Worm (Caenorhabditis elegans) whole organism, early embryonic: ENCODE data around the gene F59E12.1.
A peak's percentile ranks its signal among the peaks of the same experiment; 100 is the strongest.

Experiments used
- B0310.2 ChIP-seq: sonication (generic microtip); optimal IDR thresholded peaks from 2 replicates; lab custom pipeline; 2016; ENCODE audit warnings: mild to moderate bottlenecking, missing genetic modification characterization, missing compliant biosample characterization
- F13C5.2 ChIP-seq: sonication (generic microtip); optimal IDR thresholded peaks from 2 replicates; lab custom pipeline; 2017; ENCODE audit warnings: mild to moderate bottlenecking, missing genetic modification characterization, inconsistent platforms, missing compliant biosample characterization
- aly-1 ChIP-seq: sonication (generic microtip); optimal IDR thresholded peaks from 2 replicates; lab custom pipeline; 2016; ENCODE audit warnings: missing genetic modification characterization, missing compliant biosample characterization
- ama-1 ChIP-seq: fragments of 150-350 bp; optimal IDR thresholded peaks from 2 replicates; lab custom pipeline; 2014
- ceh-13 ChIP-seq: fragments of 200-800 bp; sonication (Bioruptor generic); optimal IDR thresholded peaks from 2 replicates; lab custom pipeline; 2018; ENCODE audit warnings: mild to moderate bottlenecking, missing genetic modification characterization, missing compliant biosample characterization
- ceh-36 ChIP-seq: sonication (generic microtip); optimal IDR thresholded peaks from 2 replicates; lab custom pipeline; 2016; ENCODE audit warnings: missing genetic modification characterization, inconsistent platforms, missing compliant biosample characterization
- ets-7 ChIP-seq: sonication (generic microtip); optimal IDR thresholded peaks from 2 replicates; lab custom pipeline; 2016; ENCODE audit warnings: missing genotype, missing genetic modification characterization, missing compliant biosample characterization
- flt-1 ChIP-seq: fragments of 200-800 bp; sonication (Bioruptor generic); IDR thresholded peaks from 2 replicates; pipeline ENCODE4 v1.3.6; 2022; ENCODE audit warnings: missing genetic modification characterization, missing compliant biosample characterization
- hmbx-1 ChIP-seq: sonication (generic microtip); optimal IDR thresholded peaks from 2 replicates; lab custom pipeline; 2016; ENCODE audit warnings: mild to moderate bottlenecking, missing genetic modification characterization, missing compliant biosample characterization
- hmg-4 ChIP-seq: fragments of 200-800 bp; sonication (Bioruptor generic); optimal IDR thresholded peaks from 2 replicates; lab custom pipeline; 2018; ENCODE audit warnings: mild to moderate bottlenecking, missing genetic modification characterization, missing compliant biosample characterization
- hnd-1 ChIP-seq: sonication (generic microtip); optimal IDR thresholded peaks from 2 replicates; lab custom pipeline; 2016; ENCODE audit warnings: missing genetic modification characterization, missing compliant biosample characterization
- pes-1 ChIP-seq: fragments of 200-800 bp; sonication (Bioruptor generic); IDR thresholded peaks from 2 replicates; pipeline ENCODE4 v1.3.6; 2022; ENCODE audit warnings: missing genetic modification reagents, missing genetic modification characterization, missing compliant biosample characterization
- scrt-1 ChIP-seq: fragments of 200-800 bp; sonication (Bioruptor generic); IDR thresholded peaks from 2 replicates; pipeline ENCODE4 v1.3.6; 2022; ENCODE audit warnings: missing genetic modification characterization, missing compliant biosample characterization
- sea-1 ChIP-seq: fragments of 200-800 bp; sonication (Bioruptor generic); conservative IDR thresholded peaks from 2 replicates; pipeline ENCODE4 v1.3.6; 2022; ENCODE audit warnings: missing genetic modification characterization, missing compliant biosample characterization
- tbx-11 ChIP-seq: fragments of 200-800 bp; sonication (Bioruptor generic); IDR thresholded peaks from 2 replicates; pipeline ENCODE4 v1.3.6; 2022; ENCODE audit warnings: missing genetic modification characterization, missing compliant biosample characterization
- tbx-37 ChIP-seq: fragments of 200-800 bp; sonication (Bioruptor generic); conservative IDR thresholded peaks from 2 replicates; pipeline ENCODE4 v1.3.6; 2022; ENCODE audit warnings: missing genetic modification reagents, missing genetic modification characterization, missing compliant biosample characterization
- tra-4 ChIP-seq: sonication (generic microtip); optimal IDR thresholded peaks from 2 replicates; lab custom pipeline; 2017; ENCODE audit warnings: missing genetic modification characterization, missing compliant biosample characterization

Gene F59E12.1

ce11 chrII:5652334-5652733 is 2.0 kb upstream of the F59E12.1 start, which contains the start of gene bli-2:
bli-2 (minus strand) TSS chrII:5652434.
- TF ChIP-seq ceh-13 (GFP tag; lab: Kevin White, UChicago) (no peak), ceh-36 (tag; lab: Kevin White, UChicago) (no peak), hmbx-1 (tag; lab: Kevin White, UChicago) (no peak), pes-1 (no peak), ama-1 (lab: Kevin White, UChicago) (no peak), B0310.2 (tag; lab: Kevin White, UChicago) (no peak), sea-1 (GFP tag; lab: Robert Waterston, UW) (no peak), tra-4 (tag; lab: Kevin White, UChicago) (no peak), hnd-1 (tag; lab: Kevin White, UChicago) (no peak), F13C5.2 (tag; lab: Kevin White, UChicago) (no peak), tbx-11 (GFP tag; lab: Robert Waterston, UW) (no peak), aly-1 (tag; lab: Kevin White, UChicago) (no peak), tbx-37 (GFP tag; lab: Robert Waterston, UW) (no peak)

DNA sequence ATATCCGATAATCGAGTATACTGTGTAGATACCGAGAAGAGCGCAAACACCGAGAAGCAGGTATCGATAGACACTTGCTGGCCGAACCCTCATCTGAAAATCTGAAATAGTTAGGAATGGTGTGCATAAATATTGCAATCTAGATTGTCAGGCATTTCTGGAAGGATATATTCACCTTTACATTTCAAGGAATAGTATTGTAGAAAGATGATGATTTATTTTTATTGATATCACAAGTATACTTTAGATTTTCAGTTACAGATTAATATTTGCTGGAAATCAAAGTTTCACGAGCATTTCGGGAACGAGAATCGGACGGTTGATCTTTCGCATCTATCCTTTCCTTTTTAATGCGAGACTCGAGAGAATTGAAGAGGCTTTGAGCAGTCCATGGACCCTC is 5.4 kb downstream of the F59E12.1 start, which contains the start of gene fut-3:
TSS of gene fut-3 (minus strand) at position 101 of the 400 bp plus-strand sequence.
- TF ChIP-seq F13C5.2 (tag; lab: Kevin White, UChicago), result no peak
- no peak for TF ChIP-seq ama-1 (lab: Kevin White, UChicago)
- no peak for TF ChIP-seq flt-1
- no peak for TF ChIP-seq ceh-13 (GFP tag; lab: Kevin White, UChicago)
- no peak for TF ChIP-seq tbx-11 (GFP tag; lab: Robert Waterston, UW)
- TF ChIP-seq scrt-1 (GFP tag; lab: Robert Waterston, UW), result no peak

- TF ChIP-seq tra-4 (tag; lab: Kevin White, UChicago) (no peak), ets-7 (tag; lab: Kevin White, UChicago) (no peak), F13C5.2 (tag; lab: Kevin White, UChicago) (no peak), ceh-36 (tag; lab: Kevin White, UChicago) (no peak), pes-1 (no peak), sea-1 (GFP tag; lab: Robert Waterston, UW) (no peak), tbx-37 (GFP tag; lab: Robert Waterston, UW) (no peak), B0310.2 (tag; lab: Kevin White, UChicago) (no peak), ceh-13 (GFP tag; lab: Kevin White, UChicago) (no peak), hmbx-1 (tag; lab: Kevin White, UChicago) (no peak), hnd-1 (tag; lab: Kevin White, UChicago) (no peak), tbx-11 (GFP tag; lab: Robert Waterston, UW) (no peak), scrt-1 (GFP tag; lab: Robert Waterston, UW) (no peak), flt-1 (no peak), aly-1 (tag; lab: Kevin White, UChicago) (no peak)
Observed at ce11 chrII:5660155-5660554, 5.8 kb downstream of the F59E12.1 start.

DNA sequence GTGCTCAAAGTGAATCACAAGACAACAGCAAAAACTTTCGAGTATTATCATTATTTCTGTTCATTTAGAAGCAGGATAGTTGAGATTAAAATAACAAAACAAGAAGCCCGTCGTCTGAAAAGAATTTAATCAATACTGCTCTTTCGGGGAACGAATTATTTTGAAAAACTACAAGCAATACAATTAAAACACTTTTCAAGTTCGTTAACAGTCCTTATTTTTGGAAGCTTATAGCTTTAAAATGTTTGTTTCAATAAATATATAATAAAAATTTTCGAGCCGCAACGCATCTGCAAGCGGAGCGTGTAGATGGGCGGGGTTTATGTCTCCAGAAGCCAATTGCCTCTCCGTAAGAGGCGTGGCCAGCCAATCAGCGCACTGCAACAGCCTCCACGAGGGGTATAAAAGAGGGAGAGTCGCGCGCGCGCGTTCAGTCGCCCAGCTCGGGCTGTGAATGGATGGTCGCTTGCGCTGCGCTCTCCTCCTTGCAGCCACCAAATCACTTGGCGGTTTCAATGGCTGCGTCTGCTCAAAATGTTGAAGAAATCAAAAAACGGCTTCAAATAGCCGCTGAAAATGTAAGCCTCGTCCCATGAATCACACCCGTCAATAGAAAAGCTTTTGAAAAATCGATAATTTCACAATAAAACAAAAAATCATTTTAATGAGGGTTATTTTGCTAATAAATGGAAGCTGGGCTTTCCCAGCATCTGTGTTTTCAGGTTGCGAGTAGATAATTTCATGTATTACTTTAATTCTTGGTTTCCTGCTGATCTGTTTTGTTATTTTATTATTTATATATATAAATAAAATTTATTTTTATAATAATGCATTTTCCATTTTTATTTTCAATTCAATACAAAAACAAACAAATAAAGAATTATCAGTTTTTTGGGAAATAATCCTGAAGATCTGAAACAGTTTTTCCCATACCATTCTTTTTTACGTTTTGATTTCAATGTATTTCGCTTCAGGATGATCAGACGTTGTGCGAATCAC is 6.7 kb downstream of the F59E12.1 start, which contains the start of the genes ift-43 and mdt-26:
TSS of gene ift-43 (minus strand) at position 51 of the 999 bp plus-strand sequence.
TSS of gene mdt-26 (plus strand) at position 446 of the 999 bp plus-strand sequence.
- TF ChIP-seq ets-7 (tag; lab: Kevin White, UChicago), result no peak
- peak; percentile 67 for TF ChIP-seq tbx-11 (GFP tag; lab: Robert Waterston, UW)
- peak; percentile 76 for TF ChIP-seq scrt-1 (GFP tag; lab: Robert Waterston, UW)
- peak; percentile 27 for TF ChIP-seq ceh-36 (tag; lab: Kevin White, UChicago)
- no peak for TF ChIP-seq tra-4 (tag; lab: Kevin White, UChicago)
- peak; percentile 24 for TF ChIP-seq B0310.2 (tag; lab: Kevin White, UChicago)
- peak; percentile 5; the same call in 1 of the 2 replicates for TF ChIP-seq tbx-37 (GFP tag; lab: Robert Waterston, UW)
- TF ChIP-seq hnd-1 (tag; lab: Kevin White, UChicago), result no peak
- TF ChIP-seq ama-1 (lab: Kevin White, UChicago), result peak; percentile 98
- peak; percentile 46 for TF ChIP-seq F13C5.2 (tag; lab: Kevin White, UChicago)
- no peak for TF ChIP-seq aly-1 (tag; lab: Kevin White, UChicago)
- peak; percentile 67 for TF ChIP-seq pes-1
- TF ChIP-seq ceh-13 (GFP tag; lab: Kevin White, UChicago), result no peak
- peak; percentile 54; the same call in 1 of the 2 replicates for TF ChIP-seq flt-1
- TF ChIP-seq sea-1 (GFP tag; lab: Robert Waterston, UW), result peak; percentile 82
- TF ChIP-seq hmbx-1 (tag; lab: Kevin White, UChicago), result no peak
- TF ChIP-seq hmg-4 (GFP tag; lab: Kevin White, UChicago), result peak; percentile 82

DNA sequence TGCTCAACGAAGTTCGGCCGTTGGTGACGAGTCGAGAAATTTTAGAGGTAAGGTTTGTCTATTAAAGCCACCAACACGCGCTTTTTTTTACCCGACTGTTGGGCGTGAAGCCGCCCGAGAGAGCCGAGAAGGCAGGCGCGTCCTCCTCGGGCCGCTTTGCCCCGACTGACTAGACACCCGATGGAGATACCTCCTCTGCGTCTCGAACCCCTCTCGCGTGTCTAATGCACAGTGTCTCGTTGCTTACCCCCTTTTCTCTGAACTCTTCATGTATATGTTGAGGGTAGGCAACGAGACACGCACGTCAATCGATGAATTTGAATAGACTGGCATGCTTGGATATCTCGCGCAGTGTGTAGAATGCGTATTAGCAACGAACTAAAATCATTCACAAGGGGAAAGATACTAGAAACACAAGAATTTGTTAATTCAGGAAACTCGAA is 7.4 kb downstream of the F59E12.1 start:
- TF ChIP-seq B0310.2 (tag; lab: Kevin White, UChicago), result peak; percentile 82
- peak; percentile 93 for TF ChIP-seq sea-1 (GFP tag; lab: Robert Waterston, UW)
- peak; percentile 19 for TF ChIP-seq ceh-13 (GFP tag; lab: Kevin White, UChicago)
- peak; percentile 92 for TF ChIP-seq hmg-4 (GFP tag; lab: Kevin White, UChicago)
- peak; percentile 80 for TF ChIP-seq tbx-11 (GFP tag; lab: Robert Waterston, UW)
- peak; percentile 64 for TF ChIP-seq hnd-1 (tag; lab: Kevin White, UChicago)
- TF ChIP-seq ets-7 (tag; lab: Kevin White, UChicago), result peak; percentile 40
- TF ChIP-seq hmbx-1 (tag; lab: Kevin White, UChicago), result peak; percentile 78
- TF ChIP-seq tra-4 (tag; lab: Kevin White, UChicago), result peak; percentile 72
- TF ChIP-seq F13C5.2 (tag; lab: Kevin White, UChicago), result peak; percentile 73
- peak; percentile 73 for TF ChIP-seq flt-1
- peak; percentile 72 for TF ChIP-seq tbx-37 (GFP tag; lab: Robert Waterston, UW)
- peak; percentile 96 for TF ChIP-seq ama-1 (lab: Kevin White, UChicago)
- TF ChIP-seq aly-1 (tag; lab: Kevin White, UChicago), result peak; percentile 83
- TF ChIP-seq scrt-1 (GFP tag; lab: Robert Waterston, UW), result peak; percentile 90
- TF ChIP-seq ceh-36 (tag; lab: Kevin White, UChicago), result peak; percentile 66
- peak; percentile 83 for TF ChIP-seq pes-1
